Worm (Caenorhabditis elegans): Measurements from ENCODE around the gene best-19.

DNA sequence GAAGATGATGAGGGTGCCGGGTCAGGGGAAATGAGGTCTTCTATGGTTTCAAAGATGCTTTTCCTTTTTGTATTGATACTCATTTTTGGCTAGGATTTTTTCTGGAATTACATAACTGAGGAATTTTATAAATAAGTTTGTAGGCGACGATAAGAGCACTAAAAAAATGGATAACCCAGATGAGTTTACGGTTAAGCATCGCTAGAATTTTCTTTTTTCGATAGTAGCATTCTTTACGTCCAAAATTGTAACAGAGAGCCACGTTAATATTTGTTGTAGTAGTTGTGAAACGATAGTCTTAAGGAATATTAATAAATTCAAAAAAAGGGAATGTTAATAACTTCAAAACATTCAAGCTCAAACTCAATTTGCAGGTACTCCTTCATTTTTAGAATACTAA lies 30.2 kb downstream of the best-19 start, which contains the start of gene snai-1:
- TF ChIP-seq egl-27 (tag; optimal IDR thresholded peaks at IDR 0.05) (no peak), snpc-4 (tag; optimal IDR thresholded peaks at IDR 0.05) (no peak), nhr-11 (tag; optimal IDR thresholded peaks at IDR 0.05) (no peak)

Data from whole organism, L2 larva.